Fruit fly (Drosophila melanogaster) whole organism: ENCODE measurements around the gene Hmgcr.

Source experiments
- CG8478 ChIP-seq: fragments of >200 bp; optimal IDR thresholded peaks from 2 replicates; lab custom pipeline; 2018; ENCODE audit warnings: inconsistent platforms
- EcR ChIP-seq, 2 experiments: fragments of >200 bp; optimal IDR thresholded peaks; 2 replicates each; lab custom pipeline; 2017; ENCODE audit warnings: missing biosample characterization in 2 of 2, missing genetic modification characterization in 2 of 2, missing genetic modification reagents in 2 of 2
- pan ChIP-seq: fragments of >200 bp; optimal IDR thresholded peaks from 2 replicates; lab custom pipeline; 2017
- psq ChIP-seq: fragments of >200 bp; optimal IDR thresholded peaks from 2 replicates; lab custom pipeline; 2017
- usp ChIP-seq: fragments of >200 bp; optimal IDR thresholded peaks from 2 replicates; lab custom pipeline; 2017; ENCODE audit warnings: missing biosample characterization, missing genetic modification characterization, mixed read lengths

DNA sequence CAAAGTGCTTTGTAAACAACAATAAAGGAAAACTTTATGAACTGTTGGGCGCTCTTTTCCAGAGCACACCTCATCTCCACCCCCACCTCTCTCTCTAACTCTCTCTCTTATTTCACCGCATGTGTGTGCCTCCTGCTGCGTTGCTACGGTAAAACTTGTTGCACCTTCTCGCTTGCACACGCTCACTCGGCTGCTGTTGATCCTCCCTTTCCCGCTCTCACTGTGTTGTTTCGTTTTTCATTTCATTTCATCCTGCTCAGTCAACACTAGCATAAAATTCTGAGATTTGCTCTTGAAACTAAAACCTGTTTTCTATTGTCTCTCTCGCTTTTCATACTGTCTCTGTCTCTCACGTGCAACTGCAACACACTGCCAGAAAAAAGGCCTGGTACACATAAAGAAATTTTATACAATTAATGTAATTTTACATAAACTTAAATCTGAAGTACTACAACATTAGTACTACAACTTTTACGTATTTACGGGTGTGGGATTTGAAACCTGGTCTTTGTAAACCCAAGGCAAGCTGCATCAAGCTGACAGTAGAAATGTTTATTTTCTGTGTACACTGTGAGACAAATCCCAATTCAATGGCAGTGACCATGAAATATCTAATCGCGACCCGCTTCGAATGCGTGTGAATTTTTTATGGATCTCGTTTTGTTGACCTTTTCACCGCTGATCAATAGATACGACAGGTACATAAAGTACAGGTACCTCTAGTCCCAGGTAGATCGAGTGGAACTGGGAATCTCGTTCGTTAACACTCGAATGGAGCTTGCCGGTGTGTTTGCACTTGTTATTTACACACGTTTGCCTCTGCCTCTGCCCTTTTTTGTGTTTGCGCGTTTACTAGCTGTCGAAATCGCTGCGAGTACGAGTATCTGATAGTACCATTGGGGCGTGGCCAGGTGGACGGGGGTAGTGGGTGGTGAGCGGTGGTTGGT is 49.6 kb downstream of the Hmgcr start:
- no peak for TF ChIP-seq pan (lab: Kevin White, UChicago)
- no peak for TF ChIP-seq CG8478 (lab: Kevin White, UChicago)
- no peak for TF ChIP-seq psq (lab: Kevin White, UChicago)
- TF ChIP-seq EcR (GFP tag; optimal IDR thresholded peaks at IDR 0.05; lab: Kevin White, UChicago), result no peak
- no peak for TF ChIP-seq usp
